Fruit fly (Drosophila melanogaster) whole organism, embryonic: Measurements from ENCODE around the gene Tomosyn.

Experiments
- Antp ChIP-seq: fragments of 200-800 bp; sonication (Bioruptor generic); optimal IDR thresholded peaks from 3 replicates; lab custom pipeline; 2016; ENCODE audit warnings: missing biosample characterization, missing genetic modification characterization
- Bgb ChIP-seq: fragments of 200-800 bp; sonication (Bioruptor generic); IDR thresholded peaks from 2 replicates; pipeline ENCODE4 v1.3.6; 2022; ENCODE audit warnings: missing biosample characterization, missing genetic modification characterization; ENCODE audit not compliant: partially characterized antibody
- CG10274 ChIP-seq: fragments of 200-800 bp; sonication (Bioruptor generic); optimal IDR thresholded peaks from 3 replicates; lab custom pipeline; 2017; ENCODE audit warnings: missing biosample characterization, mild to moderate bottlenecking, missing genetic modification characterization
- CG11696 ChIP-seq: fragments of 200-800 bp; sonication (Bioruptor generic); IDR thresholded peaks from 2 replicates; pipeline ENCODE4 v1.3.6; 2022; ENCODE audit warnings: missing biosample characterization, missing genetic modification characterization
- CG12391 ChIP-seq: fragments of 200-800 bp; sonication (Bioruptor generic); optimal IDR thresholded peaks from 3 replicates; lab custom pipeline; 2018; ENCODE audit warnings: missing biosample characterization, mild to moderate bottlenecking, missing genetic modification characterization, moderate library complexity
- CG1832 ChIP-seq: fragments of 200-800 bp; sonication (Bioruptor generic); optimal IDR thresholded peaks from 2 replicates; lab custom pipeline; 2017; ENCODE audit warnings: missing biosample characterization, mild to moderate bottlenecking, missing genetic modification characterization, inconsistent platforms
- CG31365 ChIP-seq: fragments of 200-800 bp; sonication (Bioruptor generic); optimal IDR thresholded peaks from 2 replicates; lab custom pipeline; 2018; ENCODE audit warnings: missing biosample characterization, mild to moderate bottlenecking, missing genetic modification characterization
- CG4360 ChIP-seq: fragments of 200-800 bp; sonication (Bioruptor generic); IDR thresholded peaks from 2 replicates; pipeline ENCODE4 v1.3.6; 2022; ENCODE audit warnings: missing biosample characterization, missing genetic modification characterization
- CG6175 ChIP-seq: fragments of 200-800 bp; sonication (Bioruptor generic); IDR thresholded peaks from 3 replicates; pipeline ENCODE4 v1.3.6; 2022; ENCODE audit warnings: missing biosample characterization, missing genetic modification characterization
- CG6254 ChIP-seq: fragments of 200-800 bp; sonication (Bioruptor generic); optimal IDR thresholded peaks from 3 replicates; lab custom pipeline; 2017; ENCODE audit warnings: mild to moderate bottlenecking, missing biosample characterization, missing genetic modification reagents, missing genetic modification characterization
- CG6854 ChIP-seq: fragments of 200-800 bp; sonication (Bioruptor generic); optimal IDR thresholded peaks from 3 replicates; lab custom pipeline; 2017; ENCODE audit warnings: missing biosample characterization, mild to moderate bottlenecking, missing genetic modification characterization
- CG8924 ChIP-seq: fragments of 200-800 bp; optimal IDR thresholded peaks from 3 replicates; lab custom pipeline; 2019; ENCODE audit warnings: missing biosample characterization, mild to moderate bottlenecking, missing genetic modification characterization, moderate library complexity
- Doc2 ChIP-seq: fragments of 200-800 bp; sonication (Bioruptor generic); IDR thresholded peaks from 2 replicates; pipeline ENCODE4 v1.3.6; 2022; ENCODE audit warnings: missing biosample characterization, missing genetic modification characterization
- Elba2 ChIP-seq: fragments of 200-800 bp; sonication (Bioruptor generic); optimal IDR thresholded peaks from 3 replicates; lab custom pipeline; 2016; ENCODE audit warnings: missing biosample characterization, missing genetic modification characterization
- H2.0 ChIP-seq: fragments of 200-800 bp; sonication (Bioruptor generic); IDR thresholded peaks from 2 replicates; pipeline ENCODE4 v1.3.6; 2022; ENCODE audit warnings: missing biosample characterization, missing genetic modification characterization
- Med ChIP-seq: fragments of 200-800 bp; sonication (Bioruptor generic); peaks from one replicate; lab custom pipeline; 2016; ENCODE audit warnings: missing biosample characterization, missing genetic modification characterization, mild to moderate bottlenecking, inconsistent platforms, moderate library complexity
- NFAT ChIP-seq: fragments of 200-800 bp; sonication (Bioruptor generic); IDR thresholded peaks from 2 replicates; pipeline ENCODE4 v1.3.6; 2022; ENCODE audit warnings: missing biosample characterization, missing genetic modification characterization
- Nf-YA ChIP-seq: fragments of 200-800 bp; sonication (Bioruptor generic); IDR thresholded peaks from 2 replicates; pipeline ENCODE4 v1.3.6; 2022; ENCODE audit warnings: missing biosample characterization, missing genetic modification characterization
- Rx ChIP-seq: fragments of 200-800 bp; sonication (Bioruptor generic); IDR thresholded peaks from 2 replicates; pipeline ENCODE4 v1.3.6; 2022; ENCODE audit warnings: missing biosample characterization, missing genetic modification characterization
- abd-A ChIP-seq: fragments of 200-800 bp; sonication (Bioruptor generic); optimal IDR thresholded peaks from 3 replicates; lab custom pipeline; 2019; ENCODE audit warnings: missing biosample characterization, mild to moderate bottlenecking, missing genetic modification characterization, moderate library complexity
- ac ChIP-seq: fragments of 200-800 bp; sonication (Bioruptor generic); optimal IDR thresholded peaks from 3 replicates; lab custom pipeline; 2017; ENCODE audit warnings: missing biosample characterization, mild to moderate bottlenecking, missing genetic modification characterization
- ase ChIP-seq: fragments of 200-800 bp; sonication (Bioruptor generic); IDR thresholded peaks from 3 replicates; pipeline ENCODE4 v1.3.6; 2022; ENCODE audit warnings: missing biosample characterization, missing genetic modification characterization
- az2 ChIP-seq: fragments of 200-800 bp; sonication (Bioruptor generic); optimal IDR thresholded peaks from 3 replicates; lab custom pipeline; 2016; ENCODE audit warnings: missing biosample characterization, missing genetic modification characterization
- bbx ChIP-seq: fragments of 200-800 bp; sonication (Bioruptor generic); IDR thresholded peaks from 2 replicates; pipeline ENCODE4 v1.3.6; 2022; ENCODE audit warnings: missing biosample characterization, missing genetic modification characterization; ENCODE audit not compliant: partially characterized antibody
- cg ChIP-seq: fragments of 200-800 bp; sonication (Bioruptor generic); optimal IDR thresholded peaks from 3 replicates; lab custom pipeline; 2019; ENCODE audit warnings: missing biosample characterization, mild to moderate bottlenecking, missing genetic modification characterization, moderate library complexity
- exex ChIP-seq: fragments of 200-800 bp; sonication (Bioruptor generic); optimal IDR thresholded peaks from 4 replicates; lab custom pipeline; 2018; ENCODE audit warnings: missing biosample characterization, mild to moderate bottlenecking, missing genetic modification characterization, moderate library complexity
- eyg ChIP-seq: fragments of 200-800 bp; sonication (Bioruptor generic); optimal IDR thresholded peaks from 3 replicates; lab custom pipeline; 2016; ENCODE audit warnings: missing biosample characterization, missing genetic modification characterization
- gcm ChIP-seq: fragments of 200-800 bp; sonication (Bioruptor generic); optimal IDR thresholded peaks from 2 replicates; lab custom pipeline; 2019; ENCODE audit warnings: missing biosample characterization, mild to moderate bottlenecking, missing genetic modification characterization, moderate library complexity
- insv ChIP-seq, 2 experiments: fragments of 200-800 bp; sonication (Bioruptor generic); optimal IDR thresholded peaks; 3 replicates each; lab custom pipeline; 2016 to 2018; ENCODE audit warnings: missing biosample characterization in 2 of 2, missing genetic modification characterization in 2 of 2
- kay ChIP-seq: fragments of 200-800 bp; sonication (Bioruptor generic); optimal IDR thresholded peaks from 2 replicates; lab custom pipeline; 2016; ENCODE audit warnings: missing biosample characterization, missing genetic modification characterization
- lov ChIP-seq, 2 experiments: fragments of 200-800 bp in 1 of 2; fragments of >200 bp in 1 of 2; sonication (Bioruptor generic) in 1 of 2; IDR thresholded peaks in 1 of 2; optimal IDR thresholded peaks in 1 of 2; 2 replicates in 1 of 2; 3 replicates in 1 of 2; pipeline versions ENCODE4 v1.3.6 to Lab custom; 2017 to 2022; ENCODE audit warnings: missing biosample characterization in 1 of 2, missing genetic modification characterization in 1 of 2
- nerfin-1 ChIP-seq: fragments of 200-800 bp; sonication (Bioruptor generic); optimal IDR thresholded peaks from 3 replicates; lab custom pipeline; 2019; ENCODE audit warnings: missing biosample characterization, mild to moderate bottlenecking, missing genetic modification characterization, moderate library complexity
- nom ChIP-seq: fragments of 200-800 bp; sonication (Bioruptor generic); optimal IDR thresholded peaks from 2 replicates; lab custom pipeline; 2017; ENCODE audit warnings: missing biosample characterization, missing genetic modification characterization, mild to moderate bottlenecking, moderate library complexity, missing genetic modification reagents
- org-1 ChIP-seq: fragments of 200-800 bp; sonication (Bioruptor generic); optimal IDR thresholded peaks from 2 replicates; lab custom pipeline; 2017; ENCODE audit warnings: missing biosample characterization, missing genetic modification characterization
- sd ChIP-seq: fragments of 200-800 bp; sonication (Bioruptor generic); optimal IDR thresholded peaks from 3 replicates; lab custom pipeline; 2018; ENCODE audit warnings: missing biosample characterization, mild to moderate bottlenecking, missing genetic modification characterization, moderate library complexity
- sr ChIP-seq: fragments of 200-800 bp; sonication (Bioruptor generic); IDR thresholded peaks from 3 replicates; pipeline ENCODE4 v1.3.6; 2022; ENCODE audit warnings: missing biosample characterization, missing genetic modification characterization
- tx ChIP-seq: fragments of 200-800 bp; sonication (Bioruptor generic); optimal IDR thresholded peaks from 2 replicates; lab custom pipeline; 2016; ENCODE audit warnings: missing biosample characterization, missing genetic modification characterization
- zen ChIP-seq: fragments of 200-800 bp; sonication (Bioruptor generic); optimal IDR thresholded peaks from 3 replicates; lab custom pipeline; 2018; ENCODE audit warnings: missing biosample characterization, mild to moderate bottlenecking, missing genetic modification characterization, moderate library complexity

The Tomosyn gene

DNA sequence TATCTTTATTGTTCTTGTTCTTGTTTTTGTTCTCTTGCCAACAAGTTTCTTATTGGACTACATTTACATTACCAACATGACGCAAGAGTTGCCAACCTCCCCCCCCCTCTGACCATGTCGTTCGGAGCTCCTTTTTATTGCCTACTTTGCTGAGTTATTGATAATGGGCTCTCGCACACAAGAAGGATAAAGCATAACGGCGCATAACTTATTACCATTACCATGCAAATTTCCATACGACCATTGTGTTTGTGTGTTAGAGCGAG, 685 bp downstream of the Tomosyn start (continued):
- TF ChIP-seq az2 (GFP tag; lab: Kevin White, UChicago) (no peak), CG6254 (no peak), CG8924 (tag; lab: Kevin White, UChicago) (no peak), nom (no peak), abd-A (tag; lab: Kevin White, UChicago) (peak; percentile 58)
- TF ChIP-seq, all 482 proteins: peak for 6

- TF ChIP-seq kay (GFP tag; lab: Kevin White, UChicago), result no peak
- no peak for TF ChIP-seq Nf-YA
- TF ChIP-seq eyg, result no peak
- peak; percentile 27 for TF ChIP-seq Elba2 (GFP tag; lab: Kevin White, UChicago)
- TF ChIP-seq CG12391, result no peak
- peak; percentile 1 for TF ChIP-seq CG6854 (GFP tag; lab: Kevin White, UChicago)
- peak in 1 of 2 experiments; percentile 81 for TF ChIP-seq insv (GFP tag; optimal IDR thresholded peaks at IDR 0.05; lab: Kevin White, UChicago)
- TF ChIP-seq org-1 (GFP tag; lab: Kevin White, UChicago), result no peak
- TF ChIP-seq CG10274 (GFP tag; lab: Kevin White, UChicago), result no peak
- peak; percentile 62 for TF ChIP-seq CG31365 (tag; lab: Kevin White, UChicago)
- no peak for TF ChIP-seq Bgb (GFP tag; lab: Robert Waterston, UW)
- TF ChIP-seq cg (GFP tag; lab: Kevin White, UChicago), result peak; percentile 16
- TF ChIP-seq Antp (GFP tag; lab: Kevin White, UChicago), result no peak
- no peak for TF ChIP-seq CG11696 (GFP tag; lab: Robert Waterston, UW)
- peak; percentile 21 for TF ChIP-seq nerfin-1
Measured at dm6 chrX:12633204-12633603, 1.8 kb downstream of the Tomosyn start.

dm6 chrX:12633992-12634391, 2.6 kb downstream of the Tomosyn start:
- TF ChIP-seq CG31365 (tag; lab: Kevin White, UChicago), result peak; percentile 61
- TF ChIP-seq abd-A (tag; lab: Kevin White, UChicago), result peak; percentile 81
- no peak for TF ChIP-seq gcm
- TF ChIP-seq Doc2 (GFP tag; lab: Robert Waterston, UW), result no peak
- no peak for TF ChIP-seq bbx (GFP tag; lab: Robert Waterston, UW)
- TF ChIP-seq sd (tag; lab: Kevin White, UChicago), result no peak
- TF ChIP-seq exex (tag; lab: Kevin White, UChicago), result no peak
- peak; percentile 40 for TF ChIP-seq cg (GFP tag; lab: Kevin White, UChicago)
- TF ChIP-seq H2.0 (GFP tag; lab: Robert Waterston, UW), result no peak
- TF ChIP-seq zen (tag; lab: Kevin White, UChicago), result peak; percentile 31
- TF ChIP-seq CG4360, result no peak
- peak; percentile 44 for TF ChIP-seq CG1832
- no peak for TF ChIP-seq tx (GFP tag; lab: Kevin White, UChicago)
- TF ChIP-seq nerfin-1, result peak; percentile 79
- TF ChIP-seq CG6175 (GFP tag; lab: Robert Waterston, UW), result no peak
- no peak for TF ChIP-seq NFAT (GFP tag; lab: Robert Waterston, UW)
- peak; percentile 58 for TF ChIP-seq Med
- TF ChIP-seq ac (GFP tag; lab: Kevin White, UChicago), result no peak
- TF ChIP-seq sr (GFP tag; lab: Robert Waterston, UW), result no peak
- TF ChIP-seq Rx (GFP tag; lab: Robert Waterston, UW), result no peak
- no peak for TF ChIP-seq ase (GFP tag; lab: Robert Waterston, UW)
- no peak for TF ChIP-seq lov (optimal IDR thresholded peaks at IDR 0.05; lab: Kevin White, UChicago)
- no peak for TF ChIP-seq lov (GFP tag; IDR thresholded peaks at IDR 0.05; lab: Robert Waterston, UW)
